Fruit fly (Drosophila melanogaster): ENCODE data around the gene CG32259.

Gene CG32259

dm6 chr3L:4117493-4117892, 48.3 kb downstream of the CG32259 start:
- TF ChIP-seq CG17801 (GFP tag; optimal IDR thresholded peaks at IDR 0.05; ENCODE audit: partially characterized antibody) = no peak

DNA sequence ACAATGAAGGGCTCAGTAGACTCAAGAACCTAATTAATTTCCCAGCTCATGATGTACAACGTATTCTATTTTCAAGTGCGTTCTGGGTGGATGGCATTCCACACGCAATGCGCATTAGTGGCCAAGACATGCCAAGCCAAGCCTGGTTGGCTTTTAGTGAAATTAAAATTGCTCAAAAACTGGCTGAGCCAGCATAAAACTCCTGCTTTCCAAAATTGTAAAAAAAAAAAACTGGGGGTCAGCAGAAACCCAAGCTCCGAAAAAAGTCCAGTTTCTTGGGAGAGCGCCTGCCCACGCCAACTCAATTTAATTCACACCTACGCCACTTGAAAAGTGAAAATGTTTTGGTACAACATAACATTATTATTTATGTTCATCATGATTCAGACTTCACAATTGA, 49.2 kb downstream of the CG32259 start:
- no peak for TF ChIP-seq CG17801 (GFP tag; optimal IDR thresholded peaks at IDR 0.05; ENCODE audit: partially characterized antibody)

Data from ovary, adult (tissue).